Worm (Caenorhabditis elegans): Measurements from ENCODE around the gene col-97.

Gene col-97

DNA sequence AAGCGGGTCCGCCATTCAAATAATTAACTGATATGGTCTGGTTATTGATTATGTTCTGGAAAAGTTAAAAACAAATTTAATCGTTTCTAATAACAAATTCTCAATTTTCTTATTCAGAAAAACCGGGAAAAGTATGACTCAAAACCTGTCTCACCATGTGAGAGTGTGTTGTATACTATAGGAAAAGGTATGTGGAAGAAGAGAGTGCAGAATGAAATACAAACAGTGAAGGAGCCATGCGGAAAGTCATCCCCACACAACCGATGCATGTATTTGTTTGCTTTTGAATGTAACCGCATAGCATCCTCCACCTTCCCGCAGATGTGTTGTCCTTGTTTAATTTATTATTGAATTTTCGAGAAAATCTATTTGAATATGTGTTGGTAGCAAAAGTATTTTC, 7.0 kb upstream of the col-97 start, which contains the start of gene ZK1010.8:
Gene ZK1010.8, minus strand, starts transcription at position 214 of the 400 bp plus-strand sequence.
- TF ChIP-seq pha-4 (tag; optimal IDR thresholded peaks at IDR 0.05) (peak; percentile 34), ceh-39 (tag; optimal IDR thresholded peaks at IDR 0.05) (no peak), flh-1 (GFP tag; optimal IDR thresholded peaks at IDR 0.05) (no peak)

DNA sequence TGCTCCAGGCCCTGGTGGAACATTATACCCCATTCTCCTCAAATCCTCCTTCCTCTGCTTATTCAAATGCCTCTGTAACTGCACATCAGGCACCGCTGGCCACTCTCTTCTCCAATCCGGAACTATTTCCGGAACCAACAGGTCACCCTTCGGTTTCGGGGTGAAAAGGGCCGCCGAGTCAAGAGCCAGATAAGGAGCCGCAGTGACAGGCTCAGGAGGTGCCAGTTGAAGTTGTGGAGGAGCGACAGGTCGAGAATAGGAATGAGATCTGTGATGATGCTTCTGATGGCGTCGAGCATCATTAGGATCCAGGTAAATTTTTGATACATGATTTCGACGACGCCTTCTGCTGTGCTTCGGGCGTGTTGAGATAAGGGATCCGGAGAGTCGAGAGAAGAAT, 4.7 kb upstream of the col-97 start:
- TF ChIP-seq lsy-2 (tag; optimal IDR thresholded peaks at IDR 0.05) = no peak
- no peak for TF ChIP-seq blmp-1 (tag; optimal IDR thresholded peaks at IDR 0.05)
- TF ChIP-seq mls-2 (tag; optimal IDR thresholded peaks at IDR 0.05) = no peak

DNA sequence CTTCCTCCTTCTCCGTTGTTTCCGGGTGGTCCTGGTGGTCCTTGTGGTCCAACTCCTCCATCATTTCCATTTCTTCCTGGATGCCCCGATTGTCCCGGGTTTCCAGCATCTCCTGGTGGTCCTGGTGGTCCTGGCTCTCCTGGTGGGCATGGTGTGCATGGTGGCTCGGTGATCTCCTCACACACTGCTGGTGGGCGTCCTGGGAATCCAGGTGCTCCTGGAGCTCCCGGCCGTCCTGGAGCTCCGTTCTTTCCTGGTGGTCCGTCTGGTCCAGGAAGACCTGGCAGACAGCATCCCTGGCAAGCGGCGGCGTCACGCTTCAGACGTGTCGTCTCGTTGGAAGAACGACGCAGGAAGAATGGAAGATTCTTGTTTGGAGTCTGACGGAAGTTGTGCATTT, 452 bp downstream of the col-97 start:
- TF ChIP-seq ceh-83 (GFP tag; optimal IDR thresholded peaks at IDR 0.05) (no peak), zip-8 (tag; optimal IDR thresholded peaks at IDR 0.05) (no peak), ceh-39 (tag; optimal IDR thresholded peaks at IDR 0.05) (no peak), ztf-11 (tag; optimal IDR thresholded peaks at IDR 0.05) (no peak), unc-62 (GFP tag; optimal IDR thresholded peaks at IDR 0.05) (no peak), elt-3 (tag; optimal IDR thresholded peaks at IDR 0.05) (no peak), nhr-76 (tag; optimal IDR thresholded peaks at IDR 0.05) (no peak), nhr-237 (tag; optimal IDR thresholded peaks at IDR 0.05) (no peak), blmp-1 (tag; optimal IDR thresholded peaks at IDR 0.05) (no peak), M03D4.4 (tag; optimal IDR thresholded peaks at IDR 0.05) (no peak), nhr-28 (tag; optimal IDR thresholded peaks at IDR 0.05) (no peak), cnd-1 (tag; optimal IDR thresholded peaks at IDR 0.05) (no peak), mep-1 (tag; optimal IDR thresholded peaks at IDR 0.05) (no peak), unc-120 (tag; optimal IDR thresholded peaks at IDR 0.05; ENCODE audit: poor library complexity, severe bottlenecking) (no peak), elt-1 (tag; optimal IDR thresholded peaks at IDR 0.05; ENCODE audit: borderline replicate concordance, insufficient read depth) (no peak), nhr-2 (tag; optimal IDR thresholded peaks at IDR 0.05) (no peak), drap-1 (GFP tag; optimal IDR thresholded peaks at IDR 0.05) (no peak)

DNA sequence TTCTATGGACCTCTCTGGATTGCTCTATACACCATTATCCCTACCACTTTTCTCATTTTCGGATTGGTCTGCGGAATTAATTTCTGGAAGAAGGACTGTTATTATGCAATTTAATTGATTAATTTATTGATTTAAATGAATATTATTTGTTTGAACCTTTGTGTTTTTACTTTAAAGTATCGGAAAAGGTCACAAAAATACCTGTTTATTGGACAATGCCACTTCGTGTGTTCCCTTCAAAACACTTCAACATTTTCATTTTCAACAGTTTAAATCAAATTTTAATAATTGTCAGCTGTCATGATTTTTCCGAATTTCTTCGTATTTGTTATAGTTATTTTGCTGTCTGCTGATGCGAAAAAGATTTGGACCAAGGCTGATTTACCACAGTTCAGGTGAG, 2.5 kb downstream of the col-97 start, which contains the start of gene ZK1010.12:
Gene ZK1010.12, plus strand, starts transcription at position 301 of the 400 bp plus-strand sequence.
- TF ChIP-seq lsy-2 (tag; optimal IDR thresholded peaks at IDR 0.05) (no peak), nhr-237 (tag; optimal IDR thresholded peaks at IDR 0.05) (no peak), tbx-8 (GFP tag; optimal IDR thresholded peaks at IDR 0.05) (no peak), cnd-1 (tag; optimal IDR thresholded peaks at IDR 0.05) (no peak), mep-1 (tag; optimal IDR thresholded peaks at IDR 0.05) (no peak), nhr-28 (tag; optimal IDR thresholded peaks at IDR 0.05) (no peak), sem-2 (GFP tag; optimal IDR thresholded peaks at IDR 0.05) (no peak), nhr-12 (tag; optimal IDR thresholded peaks at IDR 0.05) (no peak), pha-4 (tag; optimal IDR thresholded peaks at IDR 0.05) (no peak), ztf-11 (tag; optimal IDR thresholded peaks at IDR 0.05) (no peak), sptf-1 (tag; optimal IDR thresholded peaks at IDR 0.05) (no peak), unc-39 (tag; optimal IDR thresholded peaks at IDR 0.05) (no peak), nhr-76 (tag; optimal IDR thresholded peaks at IDR 0.05) (no peak), lin-32 (GFP tag; optimal IDR thresholded peaks at IDR 0.05) (no peak), drap-1 (GFP tag; optimal IDR thresholded peaks at IDR 0.05) (no peak), unc-62 (GFP tag; optimal IDR thresholded peaks at IDR 0.05) (no peak)

DNA sequence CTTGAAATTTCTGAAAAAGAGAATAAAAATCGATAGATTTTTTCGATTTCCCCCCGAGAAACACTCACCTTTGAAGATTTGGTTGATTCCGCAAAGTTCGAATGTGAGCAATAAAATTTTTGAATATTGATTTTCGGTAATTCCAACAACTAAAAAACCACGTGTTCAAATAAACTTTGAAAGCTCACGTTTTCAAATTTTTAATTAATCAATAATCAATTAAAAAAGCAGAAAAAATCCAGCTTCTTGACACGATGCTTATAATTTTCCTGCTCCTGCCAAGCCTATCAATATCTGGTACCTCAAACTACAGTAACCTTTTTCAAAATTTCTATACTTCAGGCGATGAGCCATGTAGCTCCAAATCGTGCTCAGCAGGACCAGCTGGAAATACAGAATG, 6.1 kb downstream of the col-97 start, which contains the start of gene ZK1010.5:
Gene ZK1010.5, minus strand, starts transcription at position 101 of the 400 bp plus-strand sequence.
- TF ChIP-seq zip-8 (tag; optimal IDR thresholded peaks at IDR 0.05) (no peak), ham-2 (GFP tag; optimal IDR thresholded peaks at IDR 0.05) (no peak), elt-3 (tag; optimal IDR thresholded peaks at IDR 0.05) (no peak), cnd-1 (tag; optimal IDR thresholded peaks at IDR 0.05) (no peak), hlh-1 (tag; optimal IDR thresholded peaks at IDR 0.05) (no peak)

DNA sequence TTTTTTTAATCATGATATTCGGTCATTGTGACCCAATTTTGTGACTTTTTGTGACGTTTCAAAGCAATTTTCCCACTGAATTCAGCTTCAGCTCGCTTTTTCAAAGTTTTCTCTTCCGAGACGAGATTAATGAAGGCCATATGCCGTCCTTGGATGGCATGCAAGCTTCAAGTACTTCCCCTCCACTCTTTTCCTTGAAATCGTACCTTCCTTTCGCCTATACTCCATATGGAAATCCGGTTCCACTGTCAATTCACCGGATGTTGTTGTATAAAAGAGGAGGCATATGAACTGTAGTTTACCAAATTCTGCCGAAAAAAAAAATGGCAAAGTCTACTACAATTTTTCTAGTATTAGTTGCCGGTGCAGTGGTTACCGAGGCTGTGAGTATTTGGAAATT, 12.7 kb downstream of the col-97 start, which contains the start of gene ZK1010.4:
Gene ZK1010.4, plus strand, starts transcription at position 301 of the 400 bp plus-strand sequence.
- no peak for TF ChIP-seq tbx-8 (GFP tag; optimal IDR thresholded peaks at IDR 0.05)
- TF ChIP-seq elt-1 (tag; optimal IDR thresholded peaks at IDR 0.05; ENCODE audit: borderline replicate concordance, insufficient read depth) = no peak
- TF ChIP-seq mep-1 (tag; optimal IDR thresholded peaks at IDR 0.05) = no peak
- no peak for TF ChIP-seq nhr-76 (tag; optimal IDR thresholded peaks at IDR 0.05)
- no peak for TF ChIP-seq cnd-1 (tag; optimal IDR thresholded peaks at IDR 0.05)
- TF ChIP-seq elt-3 (tag; optimal IDR thresholded peaks at IDR 0.05) = no peak
- no peak for TF ChIP-seq bed-3 (GFP tag; optimal IDR thresholded peaks at IDR 0.05)
- no peak for TF ChIP-seq unc-62 (GFP tag; optimal IDR thresholded peaks at IDR 0.05)
- TF ChIP-seq nhr-2 (tag; optimal IDR thresholded peaks at IDR 0.05) = no peak
- no peak for TF ChIP-seq ces-1 (GFP tag; optimal IDR thresholded peaks at IDR 0.05)
- no peak for TF ChIP-seq sem-2 (GFP tag; optimal IDR thresholded peaks at IDR 0.05)
- TF ChIP-seq blmp-1 (tag; optimal IDR thresholded peaks at IDR 0.05) = no peak
- no peak for TF ChIP-seq nhr-28 (tag; optimal IDR thresholded peaks at IDR 0.05)
- TF ChIP-seq nhr-12 (tag; optimal IDR thresholded peaks at IDR 0.05) = no peak
- TF ChIP-seq flh-1 (GFP tag; optimal IDR thresholded peaks at IDR 0.05) = no peak
- TF ChIP-seq ceh-39 (tag; optimal IDR thresholded peaks at IDR 0.05) = no peak
- TF ChIP-seq nhr-237 (tag; optimal IDR thresholded peaks at IDR 0.05) = no peak
- no peak for TF ChIP-seq ceh-83 (GFP tag; optimal IDR thresholded peaks at IDR 0.05)
- TF ChIP-seq unc-39 (tag; optimal IDR thresholded peaks at IDR 0.05) = no peak

Measured in whole organism, mixed stage, embryonic.